Fruit fly (Drosophila melanogaster) whole organism, embryonic: ENCODE measurements around the gene Sys1.

ENCODE experiments used
- Atf-2 ChIP-seq: fragments of 200-800 bp; sonication (Bioruptor generic); optimal IDR thresholded peaks from 2 replicates; lab custom pipeline; 2016; ENCODE audit warnings: missing biosample characterization, missing genetic modification characterization
- CG10147 ChIP-seq: fragments of 200-800 bp; sonication (Bioruptor generic); optimal IDR thresholded peaks from 2 replicates; lab custom pipeline; 2019; ENCODE audit warnings: missing biosample characterization, mild to moderate bottlenecking, missing genetic modification characterization, moderate library complexity
- CG10366 ChIP-seq: fragments of 200-800 bp; sonication (Bioruptor generic); IDR thresholded peaks from 2 replicates; pipeline ENCODE4 v1.3.6; 2022; ENCODE audit warnings: missing biosample characterization, missing genetic modification characterization
- CG10462 ChIP-seq: fragments of 200-800 bp; sonication (Bioruptor generic); optimal IDR thresholded peaks from 2 replicates; lab custom pipeline; 2016; ENCODE audit warnings: missing biosample characterization, missing genetic modification characterization
- CG10654 ChIP-seq: fragments of 200-800 bp; sonication (Bioruptor generic); optimal IDR thresholded peaks from 2 replicates; lab custom pipeline; 2016; ENCODE audit warnings: missing biosample characterization, missing genetic modification characterization
- CG12104 ChIP-seq: fragments of 200-800 bp; sonication (Bioruptor generic); optimal IDR thresholded peaks from 3 replicates; lab custom pipeline; 2016; ENCODE audit warnings: missing biosample characterization, missing genetic modification characterization
- CG12219 ChIP-seq: fragments of 200-800 bp; sonication (Bioruptor generic); optimal IDR thresholded peaks from 3 replicates; lab custom pipeline; 2018; ENCODE audit warnings: missing biosample characterization, mild to moderate bottlenecking, missing genetic modification characterization
- CG14014 ChIP-seq: fragments of 200-800 bp; sonication (Bioruptor generic); IDR thresholded peaks from 2 replicates; pipeline ENCODE4 v1.3.6; 2022; ENCODE audit warnings: missing biosample characterization, missing genetic modification characterization
- CG14860 ChIP-seq: fragments of 200-800 bp; sonication (Bioruptor generic); IDR thresholded peaks from 3 replicates; pipeline ENCODE4 v1.3.6; 2022; ENCODE audit warnings: missing biosample characterization, missing genetic modification characterization; ENCODE audit not compliant: partially characterized antibody
- CG15073 ChIP-seq: fragments of 200-800 bp; sonication (Bioruptor generic); optimal IDR thresholded peaks from 2 replicates; lab custom pipeline; 2016; ENCODE audit warnings: missing biosample characterization, missing genetic modification characterization
- CG17385 ChIP-seq: fragments of 200-800 bp; sonication (Bioruptor generic); optimal IDR thresholded peaks from 3 replicates; lab custom pipeline; 2018; ENCODE audit warnings: missing biosample characterization, mild to moderate bottlenecking, missing genetic modification characterization
- CG17568 ChIP-seq: fragments of 200-800 bp; sonication (Bioruptor generic); optimal IDR thresholded peaks from 2 replicates; lab custom pipeline; 2018; ENCODE audit warnings: missing biosample characterization, mild to moderate bottlenecking, missing genetic modification characterization, moderate library complexity
- CG18262 ChIP-seq: fragments of 200-800 bp; optimal IDR thresholded peaks from 3 replicates; lab custom pipeline; 2019; ENCODE audit warnings: missing biosample characterization, mild to moderate bottlenecking, missing genetic modification characterization, moderate library complexity
- CG1832 ChIP-seq: fragments of 200-800 bp; sonication (Bioruptor generic); optimal IDR thresholded peaks from 2 replicates; lab custom pipeline; 2017; ENCODE audit warnings: missing biosample characterization, mild to moderate bottlenecking, missing genetic modification characterization, inconsistent platforms
- CG31365 ChIP-seq: fragments of 200-800 bp; sonication (Bioruptor generic); optimal IDR thresholded peaks from 2 replicates; lab custom pipeline; 2018; ENCODE audit warnings: missing biosample characterization, mild to moderate bottlenecking, missing genetic modification characterization
- CG32532 ChIP-seq: fragments of 200-800 bp; sonication (Bioruptor generic); IDR thresholded peaks from 2 replicates; pipeline ENCODE4 v1.3.6; 2022; ENCODE audit warnings: missing biosample characterization, missing genetic modification characterization
- CG7745 ChIP-seq: fragments of 200-800 bp; sonication (Bioruptor generic); optimal IDR thresholded peaks from 2 replicates; lab custom pipeline; 2018; ENCODE audit warnings: missing biosample characterization, mild to moderate bottlenecking, missing genetic modification characterization, moderate library complexity
- CG8290 ChIP-seq, 3 experiments: fragments of 200-800 bp; sonication (Bioruptor generic); optimal IDR thresholded peaks; 2 replicates each; lab custom pipeline; 2016 to 2019; ENCODE audit warnings: missing biosample characterization in 3 of 3, missing genetic modification characterization in 3 of 3, mild to moderate bottlenecking in 2 of 3, moderate library complexity in 1 of 3
- CG9215 ChIP-seq: fragments of 200-800 bp; sonication (Bioruptor generic); IDR thresholded peaks from 2 replicates; pipeline ENCODE4 v1.3.6; 2022; ENCODE audit warnings: missing biosample characterization, missing genetic modification characterization
- CG9817 ChIP-seq: fragments of 200-800 bp; sonication (Bioruptor generic); optimal IDR thresholded peaks from 2 replicates; lab custom pipeline; 2018; ENCODE audit warnings: missing biosample characterization, mild to moderate bottlenecking, missing genetic modification characterization, moderate library complexity
- D19A ChIP-seq: fragments of 200-800 bp; optimal IDR thresholded peaks from 3 replicates; lab custom pipeline; 2019; ENCODE audit warnings: missing biosample characterization, mild to moderate bottlenecking, missing genetic modification characterization, moderate library complexity
- E2f2 ChIP-seq: fragments of 200-800 bp; sonication (Bioruptor generic); IDR thresholded peaks from 2 replicates; pipeline ENCODE4 v1.3.6; 2022; ENCODE audit warnings: missing biosample characterization, missing genetic modification characterization
- HLH3B ChIP-seq: fragments of 200-800 bp; sonication (Bioruptor generic); IDR thresholded peaks from 2 replicates; pipeline ENCODE4 v1.3.6; 2022; ENCODE audit warnings: missing biosample characterization, missing genetic modification characterization
- HLHmδ ChIP-seq: fragments of 200-800 bp; sonication (Bioruptor generic); optimal IDR thresholded peaks from 2 replicates; lab custom pipeline; 2018; ENCODE audit warnings: missing biosample characterization, mild to moderate bottlenecking, missing genetic modification characterization, moderate library complexity
- Hand ChIP-seq: fragments of 200-800 bp; sonication (Bioruptor generic); optimal IDR thresholded peaks from 2 replicates; lab custom pipeline; 2017; ENCODE audit warnings: mild to moderate bottlenecking, missing biosample characterization, missing genetic modification reagents, missing genetic modification characterization
- Mrtf ChIP-seq: fragments of 200-800 bp; sonication (Bioruptor generic); IDR thresholded peaks from 3 replicates; pipeline ENCODE4 v1.3.6; 2022; ENCODE audit warnings: missing biosample characterization, missing genetic modification characterization
- Nf-YC ChIP-seq: fragments of 200-800 bp; optimal IDR thresholded peaks from 3 replicates; lab custom pipeline; 2019; ENCODE audit warnings: missing biosample characterization, mild to moderate bottlenecking, missing genetic modification characterization, moderate library complexity
- Scr ChIP-seq: fragments of 200-800 bp; sonication (Bioruptor generic); IDR thresholded peaks from 2 replicates; pipeline ENCODE4 v1.3.6; 2022; ENCODE audit warnings: missing biosample characterization, missing genetic modification characterization; ENCODE audit not compliant: partially characterized antibody
- Side ChIP-seq: fragments of 200-800 bp; sonication (Bioruptor generic); optimal IDR thresholded peaks from 2 replicates; lab custom pipeline; 2016; ENCODE audit warnings: missing biosample characterization, missing genetic modification characterization
- cas ChIP-seq: fragments of 200-800 bp; sonication (Bioruptor generic); IDR thresholded peaks from 2 replicates; pipeline ENCODE4 v1.3.6; 2022; ENCODE audit warnings: missing biosample characterization, missing genetic modification characterization
- cg ChIP-seq: fragments of 200-800 bp; sonication (Bioruptor generic); optimal IDR thresholded peaks from 3 replicates; lab custom pipeline; 2019; ENCODE audit warnings: missing biosample characterization, mild to moderate bottlenecking, missing genetic modification characterization, moderate library complexity
- dan ChIP-seq: fragments of 200-800 bp; sonication (Bioruptor generic); IDR thresholded peaks from 2 replicates; pipeline ENCODE4 v1.3.6; 2022; ENCODE audit warnings: missing biosample characterization, missing genetic modification characterization
- danr ChIP-seq: fragments of 200-800 bp; sonication (Bioruptor generic); IDR thresholded peaks from 2 replicates; pipeline ENCODE4 v1.3.6; 2022; ENCODE audit warnings: missing biosample characterization, missing genetic modification characterization
- dm ChIP-seq: fragments of 200-800 bp; sonication (Bioruptor generic); optimal IDR thresholded peaks from 3 replicates; lab custom pipeline; 2016; ENCODE audit warnings: missing biosample characterization, missing genetic modification characterization
- en ChIP-seq: fragments of 200-800 bp; sonication (Bioruptor generic); optimal IDR thresholded peaks from 2 replicates; lab custom pipeline; 2016; ENCODE audit warnings: missing biosample characterization, missing genetic modification characterization
- esg ChIP-seq: fragments of 200-800 bp; sonication (Bioruptor generic); conservative IDR thresholded peaks from 2 replicates; pipeline ENCODE4 v1.3.6; 2022; ENCODE audit warnings: missing biosample characterization, missing genetic modification characterization
- ewg ChIP-seq: fragments of 200-800 bp; sonication (Bioruptor generic); optimal IDR thresholded peaks from 3 replicates; lab custom pipeline; 2017; ENCODE audit warnings: mild to moderate bottlenecking, missing biosample characterization, missing genetic modification reagents, missing genetic modification characterization
- her ChIP-seq: fragments of 200-800 bp; sonication (Bioruptor generic); optimal IDR thresholded peaks from 2 replicates; lab custom pipeline; 2016; ENCODE audit warnings: missing biosample characterization, missing genetic modification characterization
- ind ChIP-seq: fragments of 200-800 bp; sonication (Bioruptor generic); optimal IDR thresholded peaks from 3 replicates; lab custom pipeline; 2016; ENCODE audit warnings: missing biosample characterization, missing genetic modification characterization
- klu ChIP-seq: fragments of 200-800 bp; sonication (Bioruptor generic); IDR thresholded peaks from 2 replicates; pipeline ENCODE4 v1.3.6; 2022; ENCODE audit warnings: missing biosample characterization, missing genetic modification characterization
- nau ChIP-seq: fragments of 200-800 bp; sonication (Bioruptor generic); optimal IDR thresholded peaks from 3 replicates; lab custom pipeline; 2017; ENCODE audit warnings: missing biosample characterization, mild to moderate bottlenecking, missing genetic modification characterization, missing genetic modification reagents
- peb ChIP-seq: fragments of 200-800 bp; sonication (Bioruptor generic); IDR thresholded peaks from 2 replicates; pipeline ENCODE4 v1.3.6; 2022; ENCODE audit warnings: missing biosample characterization, missing genetic modification characterization
- ranshi ChIP-seq: fragments of 200-800 bp; sonication (Bioruptor generic); IDR thresholded peaks from 2 replicates; pipeline ENCODE4 v1.3.6; 2022; ENCODE audit warnings: missing biosample characterization, missing genetic modification characterization
- rib ChIP-seq: fragments of 200-800 bp; sonication (Bioruptor generic); IDR thresholded peaks from 2 replicates; pipeline ENCODE4 v1.3.6; 2022; ENCODE audit warnings: missing biosample characterization, missing genetic modification characterization
- ro ChIP-seq: fragments of 200-800 bp; sonication (Bioruptor generic); IDR thresholded peaks from 2 replicates; pipeline ENCODE4 v1.3.6; 2022; ENCODE audit warnings: missing biosample characterization, missing genetic modification characterization
- schlank ChIP-seq: fragments of 200-800 bp; sonication (Bioruptor generic); optimal IDR thresholded peaks from 2 replicates; lab custom pipeline; 2018; ENCODE audit warnings: missing biosample characterization, mild to moderate bottlenecking, missing genetic modification characterization
- sens ChIP-seq: fragments of 200-800 bp; sonication (Bioruptor generic); peaks from one replicate; lab custom pipeline; 2016; ENCODE audit warnings: missing biosample characterization, missing genetic modification characterization
- stc ChIP-seq: fragments of 200-800 bp; sonication (Bioruptor generic); IDR thresholded peaks from 2 replicates; pipeline ENCODE4 v1.3.6; 2022; ENCODE audit warnings: missing biosample characterization, missing genetic modification characterization
- tap ChIP-seq: fragments of 200-800 bp; optimal IDR thresholded peaks from 3 replicates; lab custom pipeline; 2019; ENCODE audit warnings: missing biosample characterization, mild to moderate bottlenecking, missing genetic modification characterization, moderate library complexity
- toy ChIP-seq: fragments of 200-800 bp; sonication (Bioruptor generic); IDR thresholded peaks from 2 replicates; pipeline ENCODE4 v1.3.6; 2022; ENCODE audit warnings: missing biosample characterization, missing genetic modification characterization
- twi ChIP-seq: fragments of 200-800 bp; optimal IDR thresholded peaks from 2 replicates; lab custom pipeline; 2019; ENCODE audit warnings: missing biosample characterization, mild to moderate bottlenecking, missing genetic modification characterization, moderate library complexity

Gene Sys1

dm6 chr3R:8650741-8651140 lies 1.9 kb upstream of the Sys1 start, which contains the start of the genes Mkk4 and SLIRP2 (continued):
- TF ChIP-seq D19A = peak; percentile 96
- peak; percentile 99 for TF ChIP-seq ranshi (GFP tag; lab: Robert Waterston, UW)
- peak; percentile 99 for TF ChIP-seq Atf-2 (GFP tag; lab: Kevin White, UChicago)
- TF ChIP-seq schlank (tag; lab: Kevin White, UChicago) = peak; percentile 95
- TF ChIP-seq toy (GFP tag; lab: Robert Waterston, UW) = peak; percentile 96
- TF ChIP-seq E2f2 (GFP tag; lab: Robert Waterston, UW) = peak; percentile 88
- peak; percentile 99 for TF ChIP-seq CG32532 (GFP tag; lab: Robert Waterston, UW)
- peak; percentile 94 for TF ChIP-seq dan
- TF ChIP-seq sens = peak; percentile 100
- peak; percentile 99 for TF ChIP-seq CG9817 (tag; lab: Kevin White, UChicago)
- TF ChIP-seq CG9215 (GFP tag; lab: Robert Waterston, UW) = peak; percentile 98
- peak; percentile 96 for TF ChIP-seq her (GFP tag; lab: Kevin White, UChicago)
- peak; percentile 81 for TF ChIP-seq CG14860
- peak; percentile 99 for TF ChIP-seq HLH3B (GFP tag; lab: Robert Waterston, UW)
- TF ChIP-seq stc (GFP tag; lab: Robert Waterston, UW) = peak; percentile 99
- peak; percentile 99 for TF ChIP-seq CG14014 (GFP tag; lab: Robert Waterston, UW)
- TF ChIP-seq twi (tag; lab: Kevin White, UChicago) = peak; percentile 98
- TF ChIP-seq dm = peak; percentile 98
- no peak for TF ChIP-seq cg (GFP tag; lab: Kevin White, UChicago)
- peak; percentile 97 for TF ChIP-seq danr (GFP tag; lab: Robert Waterston, UW)
- peak; percentile 99 for TF ChIP-seq Side
- peak; percentile 98 for TF ChIP-seq CG17568 (GFP tag; lab: Kevin White, UChicago)
- peak; percentile 98 for TF ChIP-seq CG17385 (GFP tag; lab: Kevin White, UChicago)
- peak; percentile 98 for TF ChIP-seq klu (GFP tag; lab: Robert Waterston, UW)
- peak; percentile 97 for TF ChIP-seq CG8290 (GFP tag; optimal IDR thresholded peaks at IDR 0.05; lab: Kevin White, UChicago)
- TF ChIP-seq CG8290 (tag; optimal IDR thresholded peaks at IDR 0.05; lab: Kevin White, UChicago) = peak; percentile 91 to 96
- TF ChIP-seq tap = peak; percentile 98
- no peak for TF ChIP-seq CG1832 (GFP tag; lab: Kevin White, UChicago)
- TF ChIP-seq Mrtf (GFP tag; lab: Robert Waterston, UW) = peak; percentile 99
- peak; percentile 95 for TF ChIP-seq Hand (GFP tag; lab: Kevin White, UChicago)
- TF ChIP-seq CG31365 = peak; percentile 89
- peak; percentile 97 for TF ChIP-seq en (GFP tag; lab: Kevin White, UChicago)
- peak; percentile 97 for TF ChIP-seq cas (GFP tag; lab: Robert Waterston, UW)
- peak; percentile 98 for TF ChIP-seq peb (GFP tag; lab: Robert Waterston, UW)
- peak; percentile 80 for TF ChIP-seq CG7745 (tag; lab: Kevin White, UChicago)
- TF ChIP-seq CG10147 (GFP tag; lab: Kevin White, UChicago) = peak; percentile 99
- peak; percentile 96 for TF ChIP-seq nau (GFP tag; lab: Kevin White, UChicago)
- peak; percentile 99 for TF ChIP-seq CG18262 (tag; lab: Kevin White, UChicago)
- TF ChIP-seq esg (GFP tag; lab: Robert Waterston, UW) = peak; percentile 99
- peak; percentile 10 for TF ChIP-seq HLHmδ (GFP tag; lab: Kevin White, UChicago)
- peak; percentile 98 for TF ChIP-seq ewg
- TF ChIP-seq CG15073 = peak; percentile 92
- peak; percentile 91 for TF ChIP-seq Nf-YC (tag; lab: Kevin White, UChicago)
- TF ChIP-seq CG12104 (GFP tag; lab: Kevin White, UChicago) = peak; percentile 99
- TF ChIP-seq ro = peak; percentile 97
- peak; percentile 99 for TF ChIP-seq ind (GFP tag; lab: Kevin White, UChicago)
- peak; percentile 99 for TF ChIP-seq rib (GFP tag; lab: Robert Waterston, UW)
- TF ChIP-seq CG10462 = peak; percentile 98
- peak; percentile 99 for TF ChIP-seq CG10654 (GFP tag; lab: Kevin White, UChicago)
- peak; percentile 99 for TF ChIP-seq CG10366 (GFP tag; lab: Robert Waterston, UW)
- TF ChIP-seq Scr (GFP tag; lab: Robert Waterston, UW) = peak; percentile 87
- TF ChIP-seq CG12219 (GFP tag; lab: Kevin White, UChicago) = peak; percentile 98
